Worm (Caenorhabditis elegans): ENCODE measurements around the gene srh-80.

DNA sequence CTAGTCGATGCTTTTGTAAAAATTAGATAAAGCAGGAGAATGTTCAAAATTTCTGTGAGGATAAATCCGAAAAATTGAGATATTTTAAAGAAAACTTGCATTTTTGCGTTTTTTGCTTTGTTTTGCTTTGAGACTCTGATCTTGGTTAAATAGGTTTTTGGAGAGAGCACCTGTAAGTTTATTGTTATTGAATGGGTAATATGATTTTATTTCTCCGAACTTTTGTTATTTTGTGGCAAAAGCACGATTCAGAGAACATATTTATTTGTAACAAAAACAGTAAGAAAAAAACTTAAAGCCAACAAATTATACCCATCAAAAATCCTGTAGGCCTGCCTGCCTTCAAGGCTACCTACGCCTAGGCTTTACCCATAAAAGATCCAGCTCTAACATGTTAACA lies 34.9 kb downstream of the srh-80 start, which contains the start of gene str-121:
- no peak for TF ChIP-seq ceh-39 (tag; optimal IDR thresholded peaks at IDR 0.05)
- TF ChIP-seq mep-1 (tag; optimal IDR thresholded peaks at IDR 0.05) = no peak
- TF ChIP-seq unc-39 (tag; optimal IDR thresholded peaks at IDR 0.05) = no peak
- TF ChIP-seq ztf-11 (tag; optimal IDR thresholded peaks at IDR 0.05) = no peak
- TF ChIP-seq mls-2 (tag; optimal IDR thresholded peaks at IDR 0.05) = no peak
- no peak for TF ChIP-seq lin-13 (tag; optimal IDR thresholded peaks at IDR 0.05)
- no peak for TF ChIP-seq M03D4.4 (tag; optimal IDR thresholded peaks at IDR 0.05)
- TF ChIP-seq snpc-4 (tag; optimal IDR thresholded peaks at IDR 0.05) = no peak
- TF ChIP-seq nhr-12 (tag; optimal IDR thresholded peaks at IDR 0.05) = no peak
- no peak for TF ChIP-seq ham-2 (GFP tag; optimal IDR thresholded peaks at IDR 0.05)
- no peak for TF ChIP-seq lin-32 (GFP tag; optimal IDR thresholded peaks at IDR 0.05)
- no peak for TF ChIP-seq elt-3 (tag; optimal IDR thresholded peaks at IDR 0.05)

All from whole organism, mixed stage, embryonic.